Fruit fly (Drosophila melanogaster) whole organism, prepupa: Measurements from ENCODE around the gene nxf2.

ENCODE experiments used
- Blimp-1 ChIP-seq: fragments of 200-800 bp; sonication (Bioruptor generic); optimal IDR thresholded peaks from 3 replicates; lab custom pipeline; 2017; ENCODE audit warnings: missing biosample characterization, missing genetic modification characterization, mild to moderate bottlenecking, moderate library complexity, missing genetic modification reagents
- CG10631 ChIP-seq: fragments of 200-800 bp; sonication (Bioruptor generic); optimal IDR thresholded peaks from 2 replicates; lab custom pipeline; 2016; ENCODE audit warnings: missing biosample characterization, missing genetic modification characterization
- CG10669 ChIP-seq: fragments of 200-800 bp; sonication (Bioruptor generic); optimal IDR thresholded peaks from 3 replicates; lab custom pipeline; 2018; ENCODE audit warnings: missing biosample characterization, mild to moderate bottlenecking, missing genetic modification characterization, moderate library complexity
- CG11902 ChIP-seq: fragments of 200-800 bp; sonication (Bioruptor generic); optimal IDR thresholded peaks from 3 replicates; lab custom pipeline; 2016; ENCODE audit warnings: missing biosample characterization, missing genetic modification characterization
- CG15336 ChIP-seq: fragments of 200-800 bp; sonication (Bioruptor generic); IDR thresholded peaks from 2 replicates; pipeline ENCODE4 v1.3.6; 2022; ENCODE audit warnings: missing biosample characterization, missing genetic modification characterization
- CG1621 ChIP-seq: fragments of 200-800 bp; sonication (Bioruptor generic); optimal IDR thresholded peaks from 3 replicates; lab custom pipeline; 2018; ENCODE audit warnings: missing biosample characterization, mild to moderate bottlenecking, missing genetic modification characterization
- CG3032 ChIP-seq: fragments of 200-800 bp; optimal IDR thresholded peaks from 2 replicates; lab custom pipeline; 2019; ENCODE audit warnings: missing biosample characterization, mild to moderate bottlenecking, missing genetic modification characterization, moderate library complexity
- CG31627 ChIP-seq: fragments of 200-800 bp; sonication (Bioruptor generic); optimal IDR thresholded peaks from 3 replicates; lab custom pipeline; 2016; ENCODE audit warnings: missing biosample characterization, missing genetic modification characterization
- CG32006 ChIP-seq: fragments of 200-800 bp; sonication (Bioruptor generic); optimal IDR thresholded peaks from 3 replicates; lab custom pipeline; 2017; ENCODE audit warnings: missing biosample characterization, mild to moderate bottlenecking, missing genetic modification characterization
- CG34406 ChIP-seq: fragments of 200-800 bp; sonication (Bioruptor generic); optimal IDR thresholded peaks from 3 replicates; lab custom pipeline; 2016; ENCODE audit warnings: missing biosample characterization, missing genetic modification characterization
- CG6276 ChIP-seq: fragments of 200-800 bp; sonication (Bioruptor generic); optimal IDR thresholded peaks from 2 replicates; lab custom pipeline; 2017; ENCODE audit warnings: missing biosample characterization, mild to moderate bottlenecking, missing genetic modification characterization
- CG6808 ChIP-seq: fragments of 200-800 bp; sonication (Bioruptor generic); optimal IDR thresholded peaks from 3 replicates; lab custom pipeline; 2017; ENCODE audit warnings: missing biosample characterization, missing genetic modification characterization, mild to moderate bottlenecking, moderate library complexity, missing genetic modification reagents
- CG7368 ChIP-seq: fragments of 200-800 bp; sonication (Bioruptor generic); optimal IDR thresholded peaks from 3 replicates; lab custom pipeline; 2016; ENCODE audit warnings: missing biosample characterization, missing genetic modification characterization
- CG8119 ChIP-seq: fragments of 200-800 bp; sonication (Bioruptor generic); IDR thresholded peaks from 3 replicates; pipeline ENCODE4 v1.3.6; 2022; ENCODE audit warnings: missing biosample characterization, missing genetic modification characterization
- CG8319 ChIP-seq: fragments of 200-800 bp; sonication (Bioruptor generic); optimal IDR thresholded peaks from 3 replicates; lab custom pipeline; 2016; ENCODE audit warnings: missing biosample characterization, missing genetic modification characterization
- CG8632 ChIP-seq: fragments of 200-800 bp; sonication (Bioruptor generic); optimal IDR thresholded peaks from 3 replicates; lab custom pipeline; 2016; ENCODE audit warnings: missing biosample characterization, missing genetic modification characterization
- Eip75B ChIP-seq: fragments of 200-800 bp; sonication (Bioruptor generic); optimal IDR thresholded peaks from 3 replicates; lab custom pipeline; 2016; ENCODE audit warnings: missing biosample characterization, missing genetic modification characterization
- Eip78C ChIP-seq: fragments of 200-800 bp; sonication (Bioruptor generic); peaks from one replicate; lab custom pipeline; 2016; ENCODE audit warnings: missing biosample characterization, missing genetic modification characterization
- Ets96B ChIP-seq: fragments of 200-800 bp; optimal IDR thresholded peaks from 2 replicates; lab custom pipeline; 2019; ENCODE audit warnings: missing biosample characterization, mild to moderate bottlenecking, missing genetic modification characterization, moderate library complexity
- Gug ChIP-seq: fragments of 200-800 bp; sonication (Bioruptor generic); IDR thresholded peaks from 2 replicates; pipeline ENCODE4 v1.3.6; 2022; ENCODE audit warnings: missing biosample characterization, missing genetic modification characterization
- Hr38 ChIP-seq: sonication (Bioruptor generic); optimal IDR thresholded peaks from 2 replicates; lab custom pipeline; 2016; ENCODE audit warnings: missing biosample characterization, missing genetic modification characterization
- Hr39 ChIP-seq: fragments of 200-800 bp; sonication (Bioruptor generic); optimal IDR thresholded peaks from 2 replicates; lab custom pipeline; 2016; ENCODE audit warnings: missing biosample characterization, missing genetic modification characterization
- Hr4 ChIP-seq: fragments of 200-800 bp; sonication (Bioruptor generic); optimal IDR thresholded peaks from 3 replicates; lab custom pipeline; 2016; ENCODE audit warnings: missing biosample characterization, missing genetic modification characterization
- Met ChIP-seq: fragments of 200-800 bp; sonication (Bioruptor generic); optimal IDR thresholded peaks from 3 replicates; lab custom pipeline; 2016; ENCODE audit warnings: missing biosample characterization, missing genetic modification characterization
- OdsH ChIP-seq: fragments of 200-800 bp; sonication (Bioruptor generic); optimal IDR thresholded peaks from 3 replicates; lab custom pipeline; 2016; ENCODE audit warnings: missing biosample characterization, missing genetic modification characterization
- Smox ChIP-seq: fragments of 200-800 bp; sonication (Bioruptor generic); optimal IDR thresholded peaks from 3 replicates; lab custom pipeline; 2016; ENCODE audit warnings: missing biosample characterization, missing genetic modification characterization
- Sox14 ChIP-seq: fragments of 200-800 bp; sonication (Bioruptor generic); optimal IDR thresholded peaks from 3 replicates; lab custom pipeline; 2016; ENCODE audit warnings: missing biosample characterization, missing genetic modification characterization
- achi ChIP-seq: fragments of 200-800 bp; sonication (Bioruptor generic); optimal IDR thresholded peaks from 3 replicates; lab custom pipeline; 2016; ENCODE audit warnings: missing biosample characterization, missing genetic modification characterization
- acj6 ChIP-seq: fragments of 200-800 bp; sonication (Bioruptor generic); optimal IDR thresholded peaks from 3 replicates; lab custom pipeline; 2016; ENCODE audit warnings: missing biosample characterization, missing genetic modification characterization
- cyc ChIP-seq: fragments of 200-800 bp; sonication (Bioruptor generic); optimal IDR thresholded peaks from 3 replicates; lab custom pipeline; 2016; ENCODE audit warnings: missing biosample characterization, missing genetic modification characterization
- dsx ChIP-seq: fragments of 200-800 bp; optimal IDR thresholded peaks from 3 replicates; lab custom pipeline; 2019; ENCODE audit warnings: missing biosample characterization, mild to moderate bottlenecking, missing genetic modification characterization, moderate library complexity; ENCODE audit not compliant: poor library complexity, severe bottlenecking
- esn ChIP-seq: fragments of 200-800 bp; sonication (Bioruptor generic); optimal IDR thresholded peaks from 2 replicates; lab custom pipeline; 2016; ENCODE audit warnings: missing biosample characterization, mild to moderate bottlenecking, missing genetic modification characterization, moderate library complexity
- fd59A ChIP-seq: fragments of 200-800 bp; sonication (Bioruptor generic); optimal IDR thresholded peaks from 2 replicates; lab custom pipeline; 2017; ENCODE audit warnings: missing biosample characterization, mild to moderate bottlenecking, missing genetic modification characterization, missing genetic modification reagents
- fkh ChIP-seq: fragments of 200-800 bp; sonication (Bioruptor generic); optimal IDR thresholded peaks from 3 replicates; lab custom pipeline; 2017; ENCODE audit warnings: missing biosample characterization, mild to moderate bottlenecking, missing genetic modification characterization, moderate library complexity
- lz ChIP-seq: fragments of 200-800 bp; sonication (Bioruptor generic); optimal IDR thresholded peaks from 3 replicates; lab custom pipeline; 2016; ENCODE audit warnings: missing biosample characterization, missing genetic modification characterization
- salr ChIP-seq, 2 experiments: fragments of 200-800 bp; sonication (Bioruptor generic); optimal IDR thresholded peaks; 3 replicates each; lab custom pipeline; 2016 to 2018; ENCODE audit warnings: missing biosample characterization in 2 of 2, missing genetic modification characterization in 2 of 2, mild to moderate bottlenecking in 1 of 2
- spab ChIP-seq: fragments of 200-800 bp; sonication (Bioruptor generic); optimal IDR thresholded peaks from 2 replicates; lab custom pipeline; 2017; ENCODE audit warnings: missing biosample characterization, mild to moderate bottlenecking, missing genetic modification characterization, missing genetic modification reagents
- ss ChIP-seq, 2 experiments: fragments of 200-800 bp; sonication (Bioruptor generic); optimal IDR thresholded peaks; 2 replicates in 1 of 2; 3 replicates in 1 of 2; lab custom pipeline; 2017 to 2018; ENCODE audit warnings: mild to moderate bottlenecking in 2 of 2, missing biosample characterization in 2 of 2, missing genetic modification characterization in 2 of 2, moderate library complexity in 1 of 2
- topi ChIP-seq: fragments of 200-800 bp; sonication (Bioruptor generic); optimal IDR thresholded peaks from 3 replicates; lab custom pipeline; 2016; ENCODE audit warnings: missing biosample characterization, missing genetic modification characterization

Gene nxf2

dm6 chr3L:16586989-16587388 is 6.9 kb upstream of the nxf2 start, which contains the start of the genes Syx8 and CG32163:
Syx8 (minus strand) TSS chr3L:16587057.
CG32163 (plus strand) TSS chr3L:16587157.
- TF ChIP-seq CG7368 (GFP tag; lab: Kevin White, UChicago), result no peak
- TF ChIP-seq dsx (GFP tag; lab: Kevin White, UChicago), result no peak
- peak; percentile 32 for TF ChIP-seq Sox14

dm6 chr3L:16584074-16584578 is 4.0 kb upstream of the nxf2 start, which contains the start of gene UQCR-C2:
UQCR-C2 (plus strand) TSS chr3L:16584124.
- peak; percentile 42 for TF ChIP-seq Eip78C (GFP tag; lab: Kevin White, UChicago)
- TF ChIP-seq CG34406, result no peak
- TF ChIP-seq Sox14, result peak; percentile 34
- no peak for TF ChIP-seq cyc
- peak; percentile 31 for TF ChIP-seq lz (GFP tag; lab: Kevin White, UChicago)
- TF ChIP-seq CG6808, result no peak
- peak; percentile 18 for TF ChIP-seq esn (GFP tag; lab: Kevin White, UChicago)
- TF ChIP-seq CG8119, result no peak
- peak; percentile 78 for TF ChIP-seq CG1621 (tag; lab: Kevin White, UChicago)
- peak; percentile 16 for TF ChIP-seq topi
- TF ChIP-seq CG32006, result no peak
- no peak for TF ChIP-seq CG8319 (GFP tag; lab: Kevin White, UChicago)
- TF ChIP-seq CG3032 (tag; lab: Kevin White, UChicago), result peak; percentile 17

- TF ChIP-seq fd59A (no peak), esn (GFP tag; lab: Kevin White, UChicago) (peak; percentile 47), Hr39 (GFP tag; lab: Kevin White, UChicago) (peak; percentile 45), CG15336 (0 out of 2 replicates have a peak, but pooled peaks have one; percentile 12), CG6808 (no peak), topi (peak; percentile 25), CG10631 (GFP tag; lab: Kevin White, UChicago) (peak; percentile 41), spab (GFP tag; lab: Kevin White, UChicago) (no peak), Eip75B (GFP tag; lab: Kevin White, UChicago) (peak; percentile 37), Hr4 (GFP tag; lab: Kevin White, UChicago) (peak; percentile 38), achi (no peak), CG8632 (GFP tag; lab: Kevin White, UChicago) (peak; percentile 12), Met (GFP tag; lab: Kevin White, UChicago) (peak; percentile 38), Sox14 (peak; percentile 45), cyc (peak; percentile 42), lz (GFP tag; lab: Kevin White, UChicago) (peak; percentile 53), CG3032 (tag; lab: Kevin White, UChicago) (peak; percentile 38), Ets96B (tag; lab: Kevin White, UChicago) (peak; percentile 17), OdsH (GFP tag; lab: Kevin White, UChicago) (peak; percentile 23), CG31627 (GFP tag; lab: Kevin White, UChicago) (peak; percentile 33), dsx (GFP tag; lab: Kevin White, UChicago) (peak; percentile 3), acj6 (GFP tag; lab: Kevin White, UChicago) (peak; percentile 8), CG32006 (peak; percentile 20), Gug (GFP tag; lab: Robert Waterston, UW) (0 out of 2 replicates have a peak, but pooled peaks have one; percentile 8), CG34406 (peak; percentile 2), Smox (GFP tag; lab: Kevin White, UChicago) (no peak), fkh (GFP tag; lab: Kevin White, UChicago) (no peak), Eip78C (GFP tag; lab: Kevin White, UChicago) (peak; percentile 80)
Measured at dm6 chr3L:16582678-16583315, 2.7 kb upstream of the nxf2 start, which contains the start of gene Rpn12. Rpn12 (plus strand) TSS chr3L:16583028.

- TF ChIP-seq salr (GFP tag; optimal IDR thresholded peaks at IDR 0.05; lab: Kevin White, UChicago) (peak in 1 of 2 experiments; percentile 53), fkh (GFP tag; lab: Kevin White, UChicago) (peak; percentile 81), CG11902 (peak; percentile 41), acj6 (GFP tag; lab: Kevin White, UChicago) (peak; percentile 63), ss (GFP tag; optimal IDR thresholded peaks at IDR 0.05; lab: Kevin White, UChicago) (no peak), CG10631 (GFP tag; lab: Kevin White, UChicago) (peak; percentile 62), CG10669 (GFP tag; lab: Kevin White, UChicago) (no peak), fd59A (peak; percentile 32), OdsH (GFP tag; lab: Kevin White, UChicago) (peak; percentile 71), CG34406 (peak; percentile 51), CG15336 (no peak), CG8119 (no peak; the same call in 1 of the 3 replicates), Sox14 (peak; percentile 54), esn (GFP tag; lab: Kevin White, UChicago) (peak; percentile 79), Blimp-1 (GFP tag; lab: Kevin White, UChicago) (peak; percentile 36), cyc (peak; percentile 71), CG6276 (GFP tag; lab: Kevin White, UChicago) (no peak), topi (peak; percentile 64), Hr38 (GFP tag; lab: Kevin White, UChicago) (no peak), CG7368 (GFP tag; lab: Kevin White, UChicago) (peak; percentile 51), Gug (GFP tag; lab: Robert Waterston, UW) (no peak), Eip78C (GFP tag; lab: Kevin White, UChicago) (peak; percentile 87), CG6808 (peak; percentile 2)
Measured at dm6 chr3L:16581201-16581705, 1.1 kb upstream of the nxf2 start, which contains the start of gene Smn. Smn (minus strand) TSS chr3L:16581547.
